Worm (Caenorhabditis elegans) whole organism, early embryonic: ENCODE measurements around the gene cdkl-1.

Source experiments
- F13C5.2 ChIP-seq: sonication (generic microtip); optimal IDR thresholded peaks from 2 replicates; lab custom pipeline; 2017; ENCODE audit warnings: mild to moderate bottlenecking, missing genetic modification characterization, inconsistent platforms, missing compliant biosample characterization
- ama-1 ChIP-seq: fragments of 150-350 bp; optimal IDR thresholded peaks from 2 replicates; lab custom pipeline; 2014
- ceh-13 ChIP-seq: fragments of 200-800 bp; sonication (Bioruptor generic); optimal IDR thresholded peaks from 2 replicates; lab custom pipeline; 2018; ENCODE audit warnings: mild to moderate bottlenecking, missing genetic modification characterization, missing compliant biosample characterization
- ets-7 ChIP-seq: sonication (generic microtip); optimal IDR thresholded peaks from 2 replicates; lab custom pipeline; 2016; ENCODE audit warnings: missing genotype, missing genetic modification characterization, missing compliant biosample characterization
- flt-1 ChIP-seq: fragments of 200-800 bp; sonication (Bioruptor generic); IDR thresholded peaks from 2 replicates; pipeline ENCODE4 v1.3.6; 2022; ENCODE audit warnings: missing genetic modification characterization, missing compliant biosample characterization
- hmg-4 ChIP-seq: fragments of 200-800 bp; sonication (Bioruptor generic); optimal IDR thresholded peaks from 2 replicates; lab custom pipeline; 2018; ENCODE audit warnings: mild to moderate bottlenecking, missing genetic modification characterization, missing compliant biosample characterization
- pes-1 ChIP-seq: fragments of 200-800 bp; sonication (Bioruptor generic); IDR thresholded peaks from 2 replicates; pipeline ENCODE4 v1.3.6; 2022; ENCODE audit warnings: missing genetic modification reagents, missing genetic modification characterization, missing compliant biosample characterization
- sea-1 ChIP-seq: fragments of 200-800 bp; sonication (Bioruptor generic); conservative IDR thresholded peaks from 2 replicates; pipeline ENCODE4 v1.3.6; 2022; ENCODE audit warnings: missing genetic modification characterization, missing compliant biosample characterization
- tbx-11 ChIP-seq: fragments of 200-800 bp; sonication (Bioruptor generic); IDR thresholded peaks from 2 replicates; pipeline ENCODE4 v1.3.6; 2022; ENCODE audit warnings: missing genetic modification characterization, missing compliant biosample characterization
- tbx-37 ChIP-seq: fragments of 200-800 bp; sonication (Bioruptor generic); conservative IDR thresholded peaks from 2 replicates; pipeline ENCODE4 v1.3.6; 2022; ENCODE audit warnings: missing genetic modification reagents, missing genetic modification characterization, missing compliant biosample characterization
- tra-4 ChIP-seq: sonication (generic microtip); optimal IDR thresholded peaks from 2 replicates; lab custom pipeline; 2017; ENCODE audit warnings: missing genetic modification characterization, missing compliant biosample characterization

DNA sequence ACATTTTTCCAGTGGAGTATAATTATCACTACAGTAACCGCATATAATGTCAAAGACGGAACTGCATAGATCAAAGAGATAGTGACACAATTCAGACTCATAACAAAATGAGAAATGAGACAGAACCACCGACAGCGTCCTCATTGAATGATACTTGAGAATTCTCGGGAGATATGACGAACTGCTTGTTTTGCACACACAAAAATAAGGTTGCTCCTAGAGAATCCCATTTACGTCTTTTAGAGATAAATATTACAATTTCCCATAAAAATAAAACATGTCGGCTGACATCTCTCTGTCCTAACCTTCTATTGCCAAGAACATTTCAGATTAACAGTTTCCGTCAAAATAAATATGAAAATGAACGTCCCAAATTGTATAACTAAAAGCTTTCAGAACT is 56.9 kb downstream of the cdkl-1 start, which contains the start of gene srg-38:
- TF ChIP-seq ets-7 (no peak), tbx-37 (GFP tag; lab: Robert Waterston, UW) (no peak), flt-1 (GFP tag; lab: Robert Waterston, UW) (no peak), ama-1 (lab: Kevin White, UChicago) (no peak), F13C5.2 (no peak), hmg-4 (no peak), pes-1 (GFP tag; lab: Robert Waterston, UW) (no peak), tra-4 (tag; lab: Kevin White, UChicago) (no peak), sea-1 (GFP tag; lab: Robert Waterston, UW) (no peak), ceh-13 (no peak), tbx-11 (GFP tag; lab: Robert Waterston, UW) (no peak)
